Fruit fly (Drosophila melanogaster) whole organism, embryonic: ENCODE data around the gene CG5937.

Experiments
- B-H1 ChIP-seq: fragments of 200-800 bp; sonication (Bioruptor generic); IDR thresholded peaks from 3 replicates; pipeline ENCODE4 v1.3.6; 2022; ENCODE audit warnings: missing biosample characterization, missing genetic modification characterization
- CG1024 ChIP-seq: fragments of 200-800 bp; sonication (Bioruptor generic); IDR thresholded peaks from 2 replicates; pipeline ENCODE4 v1.3.6; 2022; ENCODE audit warnings: missing biosample characterization, missing genetic modification characterization
- CG10462 ChIP-seq: fragments of 200-800 bp; sonication (Bioruptor generic); optimal IDR thresholded peaks from 2 replicates; lab custom pipeline; 2016; ENCODE audit warnings: missing biosample characterization, missing genetic modification characterization
- CG11696 ChIP-seq: fragments of 200-800 bp; sonication (Bioruptor generic); IDR thresholded peaks from 2 replicates; pipeline ENCODE4 v1.3.6; 2022; ENCODE audit warnings: missing biosample characterization, missing genetic modification characterization
- CG13894 ChIP-seq: fragments of 200-800 bp; sonication (Bioruptor generic); optimal IDR thresholded peaks from 3 replicates; lab custom pipeline; 2018; ENCODE audit warnings: missing biosample characterization, mild to moderate bottlenecking, missing genetic modification characterization, moderate library complexity
- CG14441 ChIP-seq: fragments of 200-800 bp; sonication (Bioruptor generic); IDR thresholded peaks from 2 replicates; pipeline ENCODE4 v1.3.6; 2022; ENCODE audit warnings: missing biosample characterization, missing genetic modification characterization
- CG15696 ChIP-seq: fragments of 200-800 bp; sonication (Bioruptor generic); optimal IDR thresholded peaks from 2 replicates; lab custom pipeline; 2019; ENCODE audit warnings: missing biosample characterization, mild to moderate bottlenecking, missing genetic modification characterization, moderate library complexity
- CG17328 ChIP-seq: fragments of 200-800 bp; sonication (Bioruptor generic); IDR thresholded peaks from 2 replicates; pipeline ENCODE4 v1.3.6; 2022; ENCODE audit warnings: missing biosample characterization, missing genetic modification characterization
- CG17359 ChIP-seq: fragments of 200-800 bp; sonication (Bioruptor generic); optimal IDR thresholded peaks from 3 replicates; lab custom pipeline; 2018; ENCODE audit warnings: missing biosample characterization, mild to moderate bottlenecking, missing genetic modification characterization, moderate library complexity
- CG17568 ChIP-seq: fragments of 200-800 bp; sonication (Bioruptor generic); optimal IDR thresholded peaks from 2 replicates; lab custom pipeline; 2018; ENCODE audit warnings: missing biosample characterization, mild to moderate bottlenecking, missing genetic modification characterization, moderate library complexity
- CG17802 ChIP-seq: fragments of 200-800 bp; sonication (Bioruptor generic); optimal IDR thresholded peaks from 2 replicates; lab custom pipeline; 2018; ENCODE audit warnings: missing biosample characterization, mild to moderate bottlenecking, missing genetic modification characterization, moderate library complexity
- CG1792 ChIP-seq: fragments of 200-800 bp; sonication (Bioruptor generic); optimal IDR thresholded peaks from 2 replicates; lab custom pipeline; 2016; ENCODE audit warnings: missing biosample characterization, missing genetic modification characterization
- CG3407 ChIP-seq: fragments of 200-800 bp; sonication (Bioruptor generic); optimal IDR thresholded peaks from 2 replicates; lab custom pipeline; 2018; ENCODE audit warnings: missing biosample characterization, mild to moderate bottlenecking, missing genetic modification characterization
- CG4404 ChIP-seq: fragments of 200-800 bp; sonication (Bioruptor generic); IDR thresholded peaks from 2 replicates; pipeline ENCODE4 v1.3.6; 2022; ENCODE audit warnings: missing biosample characterization, missing genetic modification characterization
- CG4730 ChIP-seq: fragments of 200-800 bp; sonication (Bioruptor generic); IDR thresholded peaks from 2 replicates; pipeline ENCODE4 v1.3.6; 2022; ENCODE audit warnings: missing biosample characterization, missing genetic modification characterization
- CG4854 ChIP-seq: fragments of 200-800 bp; sonication (Bioruptor generic); optimal IDR thresholded peaks from 2 replicates; lab custom pipeline; 2016; ENCODE audit warnings: missing biosample characterization, missing genetic modification characterization, inconsistent platforms
- CG5953 ChIP-seq: fragments of 200-800 bp; sonication (Bioruptor generic); IDR thresholded peaks from 2 replicates; pipeline ENCODE4 v1.3.6; 2022; ENCODE audit warnings: missing biosample characterization, missing genetic modification characterization
- CG6683 ChIP-seq: fragments of 200-800 bp; sonication (Bioruptor generic); optimal IDR thresholded peaks from 2 replicates; lab custom pipeline; 2017; ENCODE audit warnings: missing biosample characterization, mild to moderate bottlenecking, missing genetic modification characterization, missing genetic modification reagents
- CHES-1-like ChIP-seq: fragments of 200-800 bp; sonication (Bioruptor generic); optimal IDR thresholded peaks from 2 replicates; lab custom pipeline; 2016; ENCODE audit warnings: missing biosample characterization, missing genetic modification characterization
- Chrac-16 ChIP-seq: fragments of 200-800 bp; sonication (Bioruptor generic); optimal IDR thresholded peaks from 3 replicates; lab custom pipeline; 2016; ENCODE audit warnings: missing biosample characterization, missing genetic modification characterization
- Dek ChIP-seq: fragments of 200-800 bp; sonication (Bioruptor generic); optimal IDR thresholded peaks from 3 replicates; lab custom pipeline; 2019; ENCODE audit warnings: missing biosample characterization, mild to moderate bottlenecking, missing genetic modification characterization, moderate library complexity
- Dip2 ChIP-seq: fragments of 200-800 bp; sonication (Bioruptor generic); IDR thresholded peaks from 2 replicates; pipeline ENCODE4 v1.3.6; 2022; ENCODE audit warnings: missing biosample characterization, missing genetic modification characterization
- Hr39 ChIP-seq: fragments of >200 bp; optimal IDR thresholded peaks from 2 replicates; lab custom pipeline; 2017
- Hr51 ChIP-seq, 2 experiments: fragments of 200-800 bp; sonication (Bioruptor generic); optimal IDR thresholded peaks; 2 replicates in 1 of 2; 3 replicates in 1 of 2; lab custom pipeline; 2016 to 2018; ENCODE audit warnings: missing biosample characterization in 2 of 2, missing genetic modification characterization in 2 of 2, mild to moderate bottlenecking in 1 of 2, moderate library complexity in 1 of 2
- MBD-R2 ChIP-seq: fragments of 200-800 bp; sonication (Bioruptor generic); IDR thresholded peaks from 2 replicates; pipeline ENCODE4 v1.3.6; 2022; ENCODE audit warnings: missing biosample characterization, missing genetic modification characterization
- Mes4 ChIP-seq: fragments of 200-800 bp; sonication (Bioruptor generic); optimal IDR thresholded peaks from 2 replicates; lab custom pipeline; 2016; ENCODE audit warnings: missing biosample characterization, missing genetic modification characterization
- Nf-YA ChIP-seq: fragments of 200-800 bp; sonication (Bioruptor generic); IDR thresholded peaks from 2 replicates; pipeline ENCODE4 v1.3.6; 2022; ENCODE audit warnings: missing biosample characterization, missing genetic modification characterization
- Oaz ChIP-seq: fragments of 200-800 bp; sonication (Bioruptor generic); IDR thresholded peaks from 2 replicates; pipeline ENCODE4 v1.3.6; 2022; ENCODE audit warnings: missing biosample characterization, missing genetic modification characterization
- Opbp ChIP-seq: fragments of 200-800 bp; sonication (Bioruptor generic); IDR thresholded peaks from 3 replicates; pipeline ENCODE4 v1.3.6; 2022; ENCODE audit warnings: missing biosample characterization, missing genetic modification characterization; ENCODE audit not compliant: partially characterized antibody
- Pdp1 ChIP-seq, 2 experiments: fragments of 200-800 bp; sonication (Bioruptor generic); optimal IDR thresholded peaks; 3 replicates each; lab custom pipeline; 2016; ENCODE audit warnings: missing biosample characterization in 2 of 2, missing genetic modification characterization in 2 of 2, mild to moderate bottlenecking in 1 of 2, moderate library complexity in 1 of 2
- Scr ChIP-seq: fragments of 200-800 bp; sonication (Bioruptor generic); IDR thresholded peaks from 2 replicates; pipeline ENCODE4 v1.3.6; 2022; ENCODE audit warnings: missing biosample characterization, missing genetic modification characterization; ENCODE audit not compliant: partially characterized antibody
- Sox102F ChIP-seq: fragments of 200-800 bp; sonication (Bioruptor generic); optimal IDR thresholded peaks from 2 replicates; lab custom pipeline; 2018; ENCODE audit warnings: missing biosample characterization, mild to moderate bottlenecking, missing genetic modification characterization, moderate library complexity
- Vsx1 ChIP-seq: fragments of 200-800 bp; sonication (Bioruptor generic); optimal IDR thresholded peaks from 2 replicates; lab custom pipeline; 2017; ENCODE audit warnings: missing biosample characterization, mild to moderate bottlenecking, missing genetic modification characterization, missing genetic modification reagents
- Xbp1 ChIP-seq: fragments of 200-800 bp; sonication (Bioruptor generic); optimal IDR thresholded peaks from 3 replicates; lab custom pipeline; 2016; ENCODE audit warnings: missing biosample characterization, mild to moderate bottlenecking, missing genetic modification characterization
- bbx ChIP-seq: fragments of 200-800 bp; sonication (Bioruptor generic); IDR thresholded peaks from 2 replicates; pipeline ENCODE4 v1.3.6; 2022; ENCODE audit warnings: missing biosample characterization, missing genetic modification characterization; ENCODE audit not compliant: partially characterized antibody
- chn ChIP-seq: fragments of 200-800 bp; sonication (Bioruptor generic); optimal IDR thresholded peaks from 2 replicates; lab custom pipeline; 2016; ENCODE audit warnings: missing biosample characterization, missing genetic modification characterization
- lab ChIP-seq: fragments of 200-800 bp; sonication (Bioruptor generic); optimal IDR thresholded peaks from 3 replicates; lab custom pipeline; 2017; ENCODE audit warnings: missing biosample characterization, missing genetic modification characterization, mild to moderate bottlenecking, moderate library complexity, missing genetic modification reagents
- mld ChIP-seq: fragments of 200-800 bp; sonication (Bioruptor generic); IDR thresholded peaks from 3 replicates; pipeline ENCODE4 v1.3.6; 2022; ENCODE audit warnings: missing biosample characterization, missing genetic modification characterization; ENCODE audit not compliant: partially characterized antibody
- nau ChIP-seq: fragments of 200-800 bp; sonication (Bioruptor generic); optimal IDR thresholded peaks from 3 replicates; lab custom pipeline; 2017; ENCODE audit warnings: missing biosample characterization, mild to moderate bottlenecking, missing genetic modification characterization, missing genetic modification reagents
- nom ChIP-seq: fragments of 200-800 bp; sonication (Bioruptor generic); optimal IDR thresholded peaks from 2 replicates; lab custom pipeline; 2017; ENCODE audit warnings: missing biosample characterization, missing genetic modification characterization, mild to moderate bottlenecking, moderate library complexity, missing genetic modification reagents
- p53 ChIP-seq: fragments of 200-800 bp; sonication (Bioruptor generic); optimal IDR thresholded peaks from 2 replicates; lab custom pipeline; 2016; ENCODE audit warnings: missing biosample characterization, missing genetic modification characterization
- pb ChIP-seq: fragments of 200-800 bp; sonication (Bioruptor generic); optimal IDR thresholded peaks from 3 replicates; lab custom pipeline; 2016; ENCODE audit warnings: missing biosample characterization, missing genetic modification characterization
- prd ChIP-seq, 3 experiments: fragments of >200 bp in 2 of 3; fragments of 200-800 bp in 1 of 3; sonication (Bioruptor generic) in 1 of 3; optimal IDR thresholded peaks in 2 of 3; IDR thresholded peaks in 1 of 3; 2 replicates in 2 of 3; 3 replicates in 1 of 3; pipeline versions ENCODE4 v1.3.6 to Lab custom; 2017 to 2022; ENCODE audit warnings: missing biosample characterization in 1 of 3, missing genetic modification characterization in 1 of 3
- scrt ChIP-seq: fragments of 200-800 bp; sonication (Bioruptor generic); optimal IDR thresholded peaks from 2 replicates; lab custom pipeline; 2018; ENCODE audit warnings: missing biosample characterization, mild to moderate bottlenecking, missing genetic modification characterization, moderate library complexity
- sima ChIP-seq: fragments of 200-800 bp; sonication (Bioruptor generic); optimal IDR thresholded peaks from 2 replicates; lab custom pipeline; 2016; ENCODE audit warnings: missing biosample characterization, missing genetic modification characterization
- ssp ChIP-seq: fragments of 200-800 bp; sonication (Bioruptor generic); IDR thresholded peaks from 2 replicates; pipeline ENCODE4 v1.3.6; 2022; ENCODE audit warnings: missing biosample characterization, missing genetic modification characterization
- vvl ChIP-seq: fragments of 200-800 bp; sonication (Bioruptor generic); IDR thresholded peaks from 2 replicates; pipeline ENCODE4 v1.3.6; 2022; ENCODE audit warnings: missing biosample characterization, missing genetic modification characterization
- zfh2 ChIP-seq: fragments of 200-800 bp; sonication (Bioruptor generic); optimal IDR thresholded peaks from 2 replicates; lab custom pipeline; 2016; ENCODE audit warnings: missing biosample characterization, missing genetic modification characterization

CG5937 gene

dm6 chrX:6000747-6001426, 38.9 kb upstream of the CG5937 start, which contains the start of gene CG4766 (continued):
- peak; percentile 36 for TF ChIP-seq CG13894 (tag; lab: Kevin White, UChicago)
- peak; percentile 85 for TF ChIP-seq CG17328
- peak; percentile 52; the same call in 1 of the 2 replicates for TF ChIP-seq CG5953 (GFP tag; lab: Robert Waterston, UW)
- 0 out of 2 replicates have a peak, but pooled peaks have one; percentile 45 for TF ChIP-seq Nf-YA (GFP tag; lab: Robert Waterston, UW)
- TF ChIP-seq pb (GFP tag; lab: Kevin White, UChicago): peak; percentile 53
- TF ChIP-seq Scr: no peak
- TF ChIP-seq ssp: peak; percentile 62
- peak; percentile 36 for TF ChIP-seq CG17568 (GFP tag; lab: Kevin White, UChicago)
- TF ChIP-seq Vsx1 (GFP tag; lab: Kevin White, UChicago): peak; percentile 72
- peak; percentile 78 for TF ChIP-seq CG3407 (GFP tag; lab: Kevin White, UChicago)
- TF ChIP-seq lab: peak; percentile 84
- peak; percentile 59 for TF ChIP-seq p53 (GFP tag; lab: Kevin White, UChicago)
- TF ChIP-seq scrt (GFP tag; lab: Kevin White, UChicago): peak; percentile 71
- TF ChIP-seq MBD-R2 (GFP tag; lab: Robert Waterston, UW): peak; percentile 27; the same call in 1 of the 2 replicates
- peak; percentile 60 for TF ChIP-seq CG4854
- no peak for TF ChIP-seq prd (optimal IDR thresholded peaks at IDR 0.05; lab: Kevin White, UChicago)
- TF ChIP-seq prd (GFP tag; IDR thresholded peaks at IDR 0.05; lab: Robert Waterston, UW): peak; percentile 87
- TF ChIP-seq Dek (tag; lab: Kevin White, UChicago): peak; percentile 57
- TF ChIP-seq CG11696: peak; percentile 34; the same call in 1 of the 2 replicates
- TF ChIP-seq CG1024 (GFP tag; lab: Robert Waterston, UW): no peak
- peak; percentile 81 for TF ChIP-seq Mes4 (GFP tag; lab: Kevin White, UChicago)
- peak; percentile 86 for TF ChIP-seq CHES-1-like
- peak; percentile 19 for TF ChIP-seq CG17802 (tag; lab: Kevin White, UChicago)
- peak; percentile 84 for TF ChIP-seq chn (GFP tag; lab: Kevin White, UChicago)
- peak; percentile 43; the same call in 1 of the 2 replicates for TF ChIP-seq Oaz
- TF ChIP-seq vvl (GFP tag; lab: Robert Waterston, UW): peak; percentile 84
- peak; percentile 56 for TF ChIP-seq CG14441 (GFP tag; lab: Robert Waterston, UW)
- peak; percentile 81 to 89 for TF ChIP-seq Pdp1 (GFP tag; optimal IDR thresholded peaks at IDR 0.05; lab: Kevin White, UChicago)
- TF ChIP-seq nau (GFP tag; lab: Kevin White, UChicago): peak; percentile 70
- TF ChIP-seq B-H1: peak; percentile 32; the same call in 1 of the 3 replicates
- peak; percentile 68 to 83 for TF ChIP-seq Hr51 (GFP tag; optimal IDR thresholded peaks at IDR 0.05; lab: Kevin White, UChicago)
- peak; percentile 17 for TF ChIP-seq sima (GFP tag; lab: Kevin White, UChicago)
- peak; percentile 86 for TF ChIP-seq Chrac-16 (GFP tag; lab: Kevin White, UChicago)
- peak; percentile 84 for TF ChIP-seq Xbp1
- peak; percentile 93 for TF ChIP-seq CG15696 (tag; lab: Kevin White, UChicago)
- TF ChIP-seq CG6683 (GFP tag; lab: Kevin White, UChicago): peak; percentile 67
- no peak for TF ChIP-seq Dip2 (GFP tag; lab: Robert Waterston, UW)
- TF ChIP-seq Hr39 (lab: Kevin White, UChicago): no peak
- TF ChIP-seq CG4730 (GFP tag; lab: Robert Waterston, UW): peak; percentile 47; the same call in 1 of the 2 replicates
- no peak for TF ChIP-seq Opbp (GFP tag; lab: Robert Waterston, UW)
- TF ChIP-seq CG17359 (tag; lab: Kevin White, UChicago): peak; percentile 83
- peak; percentile 61 for TF ChIP-seq CG1792 (GFP tag; lab: Kevin White, UChicago)
- no peak for TF ChIP-seq bbx (GFP tag; lab: Robert Waterston, UW)
- peak; percentile 75 for TF ChIP-seq Sox102F (GFP tag; lab: Kevin White, UChicago)
- TF ChIP-seq CG4404: peak; percentile 86
- TF ChIP-seq mld (GFP tag; lab: Robert Waterston, UW): no peak
- TF ChIP-seq zfh2 (GFP tag; lab: Kevin White, UChicago): peak; percentile 58
- peak; percentile 61 for TF ChIP-seq nom (GFP tag; lab: Kevin White, UChicago)
- peak; percentile 79 for TF ChIP-seq CG10462 (GFP tag; lab: Kevin White, UChicago)
